Worm (Caenorhabditis elegans) whole organism, L4/young adult: ENCODE data around the gene idpp-3.

Experiments
- W03F9.2 ChIP-seq: fragments of 150-350 bp; optimal IDR thresholded peaks from 2 replicates; lab custom pipeline; 2014; ENCODE audit warnings: missing biosample characterization, missing genetic modification characterization
- dao-5 ChIP-seq: sonication (generic microtip); optimal IDR thresholded peaks from 2 replicates; lab custom pipeline; 2016; ENCODE audit warnings: missing genotype, missing genetic modification characterization, moderate library complexity, missing compliant biosample characterization
- him-1 ChIP-seq: sonication (generic microtip); optimal IDR thresholded peaks from 2 replicates; lab custom pipeline; 2016; ENCODE audit warnings: missing genotype, missing genetic modification reagents, missing genetic modification characterization, missing compliant biosample characterization

DNA sequence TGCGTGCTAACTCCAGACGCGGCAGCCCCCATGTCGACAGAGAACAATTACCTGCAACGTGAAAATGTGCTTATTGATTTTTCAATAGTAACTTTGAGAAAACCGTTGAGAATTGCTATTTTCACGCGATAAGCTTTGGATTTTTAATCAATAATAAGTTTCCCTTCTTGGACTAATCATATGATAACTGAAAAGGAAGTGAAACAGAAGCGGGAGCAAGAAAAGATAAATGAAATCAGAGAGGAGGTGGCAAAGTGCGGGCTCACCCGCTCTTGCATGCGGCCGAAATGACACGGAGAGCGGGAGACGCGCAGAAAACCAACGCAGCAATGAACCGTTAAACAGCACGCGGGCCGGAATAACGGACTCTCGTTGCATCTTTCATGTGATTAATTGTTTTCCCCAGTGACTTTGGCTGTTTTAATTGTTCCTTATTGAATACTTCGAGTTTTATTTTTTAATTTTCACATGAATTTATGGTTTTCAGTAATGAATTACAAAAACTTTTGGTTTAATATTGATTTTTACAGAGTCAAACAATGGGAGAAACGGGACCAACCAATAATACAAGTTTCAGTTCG, 8.9 kb upstream of the idpp-3 start, which contains the start of the genes flwr-1 and tbc-1:
- TF ChIP-seq him-1: no peak
- no peak for TF ChIP-seq W03F9.2 (tag; lab: Kevin White, UChicago)
- no peak for TF ChIP-seq dao-5 (tag; lab: Kevin White, UChicago)
